Fruit fly (Drosophila melanogaster) whole organism, embryonic: ENCODE results near the gene WRNexo.

ENCODE experiments used
- CG12071 ChIP-seq: fragments of 200-800 bp; sonication (Bioruptor generic); optimal IDR thresholded peaks from 3 replicates; lab custom pipeline; 2018; ENCODE audit warnings: missing biosample characterization, mild to moderate bottlenecking, missing genetic modification characterization
- CG12219 ChIP-seq: fragments of 200-800 bp; sonication (Bioruptor generic); optimal IDR thresholded peaks from 3 replicates; lab custom pipeline; 2018; ENCODE audit warnings: missing biosample characterization, mild to moderate bottlenecking, missing genetic modification characterization
- CG1233 ChIP-seq: fragments of 200-800 bp; sonication (Bioruptor generic); optimal IDR thresholded peaks from 4 replicates; lab custom pipeline; 2018; ENCODE audit warnings: missing biosample characterization, mild to moderate bottlenecking, missing genetic modification characterization
- CG12769 ChIP-seq: fragments of 200-800 bp; sonication (Bioruptor generic); optimal IDR thresholded peaks from 2 replicates; lab custom pipeline; 2019; ENCODE audit warnings: missing biosample characterization, mild to moderate bottlenecking, missing genetic modification characterization, moderate library complexity
- CG14965 ChIP-seq: fragments of 200-800 bp; sonication (Bioruptor generic); optimal IDR thresholded peaks from 2 replicates; lab custom pipeline; 2016; ENCODE audit warnings: missing biosample characterization, missing genetic modification characterization, borderline replicate concordance
- CG15696 ChIP-seq: fragments of 200-800 bp; sonication (Bioruptor generic); optimal IDR thresholded peaks from 2 replicates; lab custom pipeline; 2019; ENCODE audit warnings: missing biosample characterization, mild to moderate bottlenecking, missing genetic modification characterization, moderate library complexity
- CG31441 ChIP-seq: fragments of 200-800 bp; sonication (Bioruptor generic); IDR thresholded peaks from 2 replicates; pipeline ENCODE4 v1.3.6; 2022; ENCODE audit warnings: missing biosample characterization, missing genetic modification characterization
- CG3407 ChIP-seq: fragments of 200-800 bp; sonication (Bioruptor generic); optimal IDR thresholded peaks from 2 replicates; lab custom pipeline; 2018; ENCODE audit warnings: missing biosample characterization, mild to moderate bottlenecking, missing genetic modification characterization
- CG3726 ChIP-seq: fragments of 200-800 bp; sonication (Bioruptor generic); IDR thresholded peaks from 3 replicates; pipeline ENCODE4, ENCODE4 v1.3.6; 2022; ENCODE audit warnings: missing biosample characterization, missing genetic modification characterization
- CG3995 ChIP-seq: fragments of 200-800 bp; sonication (Bioruptor generic); optimal IDR thresholded peaks from 3 replicates; lab custom pipeline; 2016; ENCODE audit warnings: missing biosample characterization, missing genetic modification characterization
- CG4820 ChIP-seq: fragments of 200-800 bp; sonication (Bioruptor generic); optimal IDR thresholded peaks from 3 replicates; lab custom pipeline; 2016; ENCODE audit warnings: missing biosample characterization, missing genetic modification characterization
- CG7556 ChIP-seq: fragments of 200-800 bp; sonication (Bioruptor generic); optimal IDR thresholded peaks from 2 replicates; lab custom pipeline; 2017; ENCODE audit warnings: missing biosample characterization, mild to moderate bottlenecking, missing genetic modification characterization
- CG8089 ChIP-seq: fragments of 200-800 bp; sonication (Bioruptor generic); optimal IDR thresholded peaks from 3 replicates; lab custom pipeline; 2016; ENCODE audit warnings: missing biosample characterization, missing genetic modification characterization
- CG8478 ChIP-seq: fragments of >200 bp; optimal IDR thresholded peaks from 2 replicates; lab custom pipeline; 2018
- CG8765 ChIP-seq: fragments of 200-800 bp; sonication (Bioruptor generic); IDR thresholded peaks from 2 replicates; pipeline ENCODE4 v1.3.6; 2022; ENCODE audit warnings: missing biosample characterization, missing genetic modification characterization
- CG9609 ChIP-seq: fragments of 200-800 bp; sonication (Bioruptor generic); optimal IDR thresholded peaks from 3 replicates; lab custom pipeline; 2016; ENCODE audit warnings: missing biosample characterization, missing genetic modification characterization
- CG9932 ChIP-seq: fragments of 200-800 bp; sonication (Bioruptor generic); IDR thresholded peaks from 2 replicates; pipeline ENCODE4 v1.3.6; 2022; ENCODE audit warnings: missing biosample characterization, missing genetic modification characterization
- Fer1 ChIP-seq: fragments of 200-800 bp; sonication (Bioruptor generic); optimal IDR thresholded peaks from 2 replicates; lab custom pipeline; 2017; ENCODE audit warnings: missing biosample characterization, mild to moderate bottlenecking, missing genetic modification characterization
- Hr39 ChIP-seq: fragments of >200 bp; optimal IDR thresholded peaks from 2 replicates; lab custom pipeline; 2017
- Hsf ChIP-seq: fragments of 200-800 bp; sonication (Bioruptor generic); optimal IDR thresholded peaks from 3 replicates; lab custom pipeline; 2016; ENCODE audit warnings: missing biosample characterization, missing genetic modification characterization
- Lpt ChIP-seq: fragments of >200 bp; optimal IDR thresholded peaks from 2 replicates; lab custom pipeline; 2018; ENCODE audit warnings: missing biosample characterization, missing genetic modification characterization
- MESR4 ChIP-seq: fragments of 200-800 bp; sonication (Bioruptor generic); optimal IDR thresholded peaks from 2 replicates; lab custom pipeline; 2018; ENCODE audit warnings: missing biosample characterization, mild to moderate bottlenecking, missing genetic modification characterization, moderate library complexity
- Nf-YB ChIP-seq: fragments of 200-800 bp; sonication (Bioruptor generic); optimal IDR thresholded peaks from 3 replicates; lab custom pipeline; 2019; ENCODE audit warnings: missing biosample characterization, mild to moderate bottlenecking, missing genetic modification characterization, moderate library complexity
- Rfx ChIP-seq: fragments of 200-800 bp; sonication (Bioruptor generic); IDR thresholded peaks from 2 replicates; pipeline ENCODE4 v1.3.6; 2022; ENCODE audit warnings: missing biosample characterization, missing genetic modification characterization
- Sin3A ChIP-seq: fragments of >200 bp; optimal IDR thresholded peaks from 2 replicates; lab custom pipeline; 2018
- Sox102F ChIP-seq: fragments of 200-800 bp; sonication (Bioruptor generic); optimal IDR thresholded peaks from 2 replicates; lab custom pipeline; 2018; ENCODE audit warnings: missing biosample characterization, mild to moderate bottlenecking, missing genetic modification characterization, moderate library complexity
- Spps ChIP-seq: fragments of 200-800 bp; sonication (Bioruptor generic); optimal IDR thresholded peaks from 2 replicates; lab custom pipeline; 2018; ENCODE audit warnings: missing biosample characterization, mild to moderate bottlenecking, missing genetic modification characterization
- Stat92E ChIP-seq, 3 experiments: fragments of >200 bp in 2 of 3; fragments of 200-800 bp in 1 of 3; sonication (Bioruptor generic) in 1 of 3; optimal IDR thresholded peaks; 2 replicates each; lab custom pipeline; 2017 to 2019; ENCODE audit warnings: missing biosample characterization in 3 of 3, missing genetic modification characterization in 3 of 3, mild to moderate bottlenecking in 1 of 3, moderate library complexity in 1 of 3
- dati ChIP-seq: fragments of 200-800 bp; sonication (Bioruptor generic); IDR thresholded peaks from 2 replicates; pipeline ENCODE4 v1.3.6; 2022; ENCODE audit warnings: missing biosample characterization, missing genetic modification characterization
- dmrt99B ChIP-seq: fragments of 200-800 bp; sonication (Bioruptor generic); optimal IDR thresholded peaks from 2 replicates; lab custom pipeline; 2018; ENCODE audit warnings: missing biosample characterization, mild to moderate bottlenecking, missing genetic modification characterization, moderate library complexity
- en ChIP-seq: fragments of 200-800 bp; sonication (Bioruptor generic); optimal IDR thresholded peaks from 2 replicates; lab custom pipeline; 2016; ENCODE audit warnings: missing biosample characterization, missing genetic modification characterization
- fd3F ChIP-seq: fragments of 200-800 bp; sonication (Bioruptor generic); optimal IDR thresholded peaks from 2 replicates; lab custom pipeline; 2018; ENCODE audit warnings: missing biosample characterization, mild to moderate bottlenecking, missing genetic modification characterization, moderate library complexity
- grn ChIP-seq: fragments of 200-800 bp; sonication (Bioruptor generic); optimal IDR thresholded peaks from 3 replicates; lab custom pipeline; 2017; ENCODE audit warnings: missing biosample characterization, missing genetic modification characterization
- hb ChIP-seq: fragments of 200-800 bp; sonication (Bioruptor generic); IDR thresholded peaks from 3 replicates; pipeline ENCODE4 v1.3.6; 2022; ENCODE audit warnings: missing biosample characterization, missing genetic modification characterization; ENCODE audit not compliant: partially characterized antibody
- kni ChIP-seq: fragments of 200-800 bp; sonication (Bioruptor generic); optimal IDR thresholded peaks from 3 replicates; lab custom pipeline; 2017; ENCODE audit warnings: mild to moderate bottlenecking, missing biosample characterization, missing genetic modification reagents, missing genetic modification characterization
- lbe ChIP-seq: fragments of 200-800 bp; sonication (Bioruptor generic); optimal IDR thresholded peaks from 2 replicates; lab custom pipeline; 2016; ENCODE audit warnings: missing biosample characterization, mild to moderate bottlenecking, missing genetic modification characterization
- lov ChIP-seq, 2 experiments: fragments of 200-800 bp in 1 of 2; fragments of >200 bp in 1 of 2; sonication (Bioruptor generic) in 1 of 2; IDR thresholded peaks in 1 of 2; optimal IDR thresholded peaks in 1 of 2; 2 replicates in 1 of 2; 3 replicates in 1 of 2; pipeline versions ENCODE4 v1.3.6 to Lab custom; 2017 to 2022; ENCODE audit warnings: missing biosample characterization in 1 of 2, missing genetic modification characterization in 1 of 2
- nau ChIP-seq: fragments of 200-800 bp; sonication (Bioruptor generic); optimal IDR thresholded peaks from 3 replicates; lab custom pipeline; 2017; ENCODE audit warnings: missing biosample characterization, mild to moderate bottlenecking, missing genetic modification characterization, missing genetic modification reagents
- otp ChIP-seq: fragments of 200-800 bp; sonication (Bioruptor generic); IDR thresholded peaks from 3 replicates; pipeline ENCODE4, ENCODE4 v1.3.6; 2022; ENCODE audit warnings: missing biosample characterization, missing genetic modification characterization
- pum ChIP-seq: fragments of 200-800 bp; sonication (Bioruptor generic); optimal IDR thresholded peaks from 2 replicates; lab custom pipeline; 2016; ENCODE audit warnings: missing biosample characterization, missing genetic modification characterization
- ro ChIP-seq: fragments of 200-800 bp; sonication (Bioruptor generic); IDR thresholded peaks from 2 replicates; pipeline ENCODE4 v1.3.6; 2022; ENCODE audit warnings: missing biosample characterization, missing genetic modification characterization
- schlank ChIP-seq: fragments of 200-800 bp; sonication (Bioruptor generic); optimal IDR thresholded peaks from 2 replicates; lab custom pipeline; 2018; ENCODE audit warnings: missing biosample characterization, mild to moderate bottlenecking, missing genetic modification characterization
- sim ChIP-seq: fragments of 200-800 bp; sonication (Bioruptor generic); IDR thresholded peaks from 2 replicates; pipeline ENCODE4 v1.3.6; 2022; ENCODE audit warnings: missing biosample characterization, missing genetic modification characterization
- sisA ChIP-seq: fragments of 200-800 bp; sonication (Bioruptor generic); IDR thresholded peaks from 2 replicates; pipeline ENCODE4 v1.3.6; 2022; ENCODE audit warnings: missing biosample characterization, missing genetic modification characterization
- slbo ChIP-seq: fragments of 200-800 bp; sonication (Bioruptor generic); IDR thresholded peaks from 2 replicates; pipeline ENCODE4 v1.3.6; 2022; ENCODE audit warnings: missing biosample characterization, missing genetic modification characterization
- sqz ChIP-seq: fragments of 200-800 bp; sonication (Bioruptor generic); optimal IDR thresholded peaks from 3 replicates; lab custom pipeline; 2018; ENCODE audit warnings: missing biosample characterization, mild to moderate bottlenecking, missing genetic modification characterization
- ssp ChIP-seq: fragments of 200-800 bp; sonication (Bioruptor generic); IDR thresholded peaks from 2 replicates; pipeline ENCODE4 v1.3.6; 2022; ENCODE audit warnings: missing biosample characterization, missing genetic modification characterization
- stwl ChIP-seq: fragments of 200-800 bp; sonication (Bioruptor generic); optimal IDR thresholded peaks from 3 replicates; lab custom pipeline; 2018; ENCODE audit warnings: missing biosample characterization, mild to moderate bottlenecking, missing genetic modification characterization, moderate library complexity
- tio ChIP-seq: fragments of 200-800 bp; sonication (Bioruptor generic); optimal IDR thresholded peaks from 2 replicates; lab custom pipeline; 2017; ENCODE audit warnings: missing biosample characterization, missing genetic modification characterization, inconsistent platforms
- wdn ChIP-seq: fragments of 200-800 bp; sonication (Bioruptor generic); IDR thresholded peaks from 2 replicates; pipeline ENCODE4 v1.3.6; 2022; ENCODE audit warnings: missing biosample characterization, missing genetic modification characterization
- zf30C ChIP-seq: fragments of 200-800 bp; sonication (Bioruptor generic); optimal IDR thresholded peaks from 3 replicates; lab custom pipeline; 2018; ENCODE audit warnings: missing biosample characterization, mild to moderate bottlenecking, missing genetic modification characterization

Gene WRNexo

dm6 chr3R:18365978-18366643 lies at the start of gene WRNexo, which contains the start of gene Nup43:
WRNexo (minus strand) TSS chr3R:18366162.
Nup43 (plus strand) TSS chr3R:18366638.
- TF ChIP-seq Hr39 (lab: Kevin White, UChicago) (no peak), CG15696 (peak; percentile 47), stwl (peak; percentile 37), otp (GFP tag; lab: Robert Waterston, UW) (no peak), dati (GFP tag; lab: Robert Waterston, UW) (no peak), hb (GFP tag; lab: Robert Waterston, UW) (no peak), Hsf (GFP tag; lab: Kevin White, UChicago) (peak; percentile 38), CG8089 (GFP tag; lab: Kevin White, UChicago) (no peak), en (no peak), Sin3A (lab: Kevin White, UChicago) (peak; percentile 44), CG3726 (GFP tag; lab: Robert Waterston, UW) (no peak), lbe (GFP tag; lab: Kevin White, UChicago) (no peak), sqz (GFP tag; lab: Kevin White, UChicago) (no peak), Nf-YB (no peak), CG7556 (GFP tag; lab: Kevin White, UChicago) (no peak), CG12769 (tag; lab: Kevin White, UChicago) (no peak), tio (peak; percentile 46), slbo (GFP tag; lab: Robert Waterston, UW) (peak; percentile 70), fd3F (GFP tag; lab: Kevin White, UChicago) (peak; percentile 24), wdn (GFP tag; lab: Robert Waterston, UW) (no peak), CG9932 (GFP tag; lab: Robert Waterston, UW) (peak; percentile 62), CG8478 (lab: Kevin White, UChicago) (no peak), sisA (GFP tag; lab: Robert Waterston, UW) (peak; percentile 14; the same call in 1 of the 2 replicates), Lpt (no peak), CG4820 (peak; percentile 9), Rfx (peak; percentile 59; the same call in 1 of the 2 replicates), CG3407 (GFP tag; lab: Kevin White, UChicago) (no peak), dmrt99B (tag; lab: Kevin White, UChicago) (no peak), grn (no peak), Spps (tag; lab: Kevin White, UChicago) (no peak), CG31441 (GFP tag; lab: Robert Waterston, UW) (peak; percentile 43; the same call in 1 of the 2 replicates), CG12071 (no peak), Sox102F (no peak), CG12219 (no peak), nau (GFP tag; lab: Kevin White, UChicago) (no peak), CG14965 (GFP tag; lab: Kevin White, UChicago) (no peak), lov (optimal IDR thresholded peaks at IDR 0.05; lab: Kevin White, UChicago) (no peak), lov (GFP tag; IDR thresholded peaks at IDR 0.05; lab: Robert Waterston, UW) (no peak), CG1233 (GFP tag; lab: Kevin White, UChicago) (no peak), sim (GFP tag; lab: Robert Waterston, UW) (no peak), ssp (peak; percentile 33; the same call in 1 of the 2 replicates), pum (peak; percentile 47), CG3995 (GFP tag; lab: Kevin White, UChicago) (peak; percentile 28), ro (GFP tag; lab: Robert Waterston, UW) (no peak), Stat92E (GFP tag; optimal IDR thresholded peaks at IDR 0.05; lab: Kevin White, UChicago) (no peak), MESR4 (GFP tag; lab: Kevin White, UChicago) (no peak), schlank (no peak), CG9609 (GFP tag; lab: Kevin White, UChicago) (peak; percentile 29), zf30C (no peak), Fer1 (no peak), kni (GFP tag; lab: Kevin White, UChicago) (no peak), CG8765 (GFP tag; lab: Robert Waterston, UW) (no peak)
